Worm (Caenorhabditis elegans): ENCODE data around the gene H12D21.10.

Gene H12D21.10

ce11 chrV:14893355-14894050 lies 6.1 kb upstream of the H12D21.10 start, which contains the start of the genes mpst-2 and H12D21.5:
Gene mpst-2, minus strand, starts transcription at chrV:14893455.
Gene H12D21.5, plus strand, starts transcription at chrV:14894000.
- no peak for TF ChIP-seq unc-62 (GFP tag; optimal IDR thresholded peaks at IDR 0.05)

ce11 chrV:14895557-14895956 lies 4.0 kb upstream of the H12D21.10 start, which contains the start of gene mpst-3:
Gene mpst-3, plus strand, starts transcription at chrV:14895647.
- TF ChIP-seq unc-62 (GFP tag; optimal IDR thresholded peaks at IDR 0.05) = no peak

DNA sequence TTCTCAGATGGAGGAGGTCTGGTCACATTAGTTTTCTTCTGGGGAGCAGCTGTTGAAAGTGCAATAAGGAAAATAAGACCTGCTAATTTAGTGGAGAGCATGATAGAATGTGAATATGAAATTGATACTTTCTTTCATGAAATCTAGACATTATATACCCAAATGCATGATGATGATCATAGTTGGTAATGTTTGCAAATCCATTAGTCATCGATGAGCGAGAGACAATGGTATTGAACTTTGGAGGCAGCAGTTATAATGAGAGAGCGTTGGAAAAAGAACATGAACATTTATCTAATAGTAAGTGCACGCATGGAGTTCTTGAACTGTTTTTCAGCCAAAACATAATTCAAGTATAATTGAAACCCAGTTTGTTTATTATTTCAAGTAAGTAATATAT lies 1.9 kb upstream of the H12D21.10 start, which contains the start of gene H12D21.6:
Gene H12D21.6 (minus strand): TSS at position 101 of the 400 bp plus-strand sequence.
- TF ChIP-seq unc-62 (GFP tag; optimal IDR thresholded peaks at IDR 0.05) = no peak

- no peak for TF ChIP-seq unc-62 (GFP tag; optimal IDR thresholded peaks at IDR 0.05)
These were observed 1.3 kb downstream of the H12D21.10 start for ce11 chrV:14900905-14901304.

ce11 chrV:14907445-14907844 lies 7.8 kb downstream of the H12D21.10 start:
- TF ChIP-seq unc-62 (GFP tag; optimal IDR thresholded peaks at IDR 0.05) = no peak

- TF ChIP-seq unc-62 (GFP tag; optimal IDR thresholded peaks at IDR 0.05) = no peak
These were observed 9.8 kb downstream of the H12D21.10 start, which contains the start of gene H12D21.9 for ce11 chrV:14909331-14909835. Gene H12D21.9, minus strand, starts transcription at chrV:14909478.

DNA sequence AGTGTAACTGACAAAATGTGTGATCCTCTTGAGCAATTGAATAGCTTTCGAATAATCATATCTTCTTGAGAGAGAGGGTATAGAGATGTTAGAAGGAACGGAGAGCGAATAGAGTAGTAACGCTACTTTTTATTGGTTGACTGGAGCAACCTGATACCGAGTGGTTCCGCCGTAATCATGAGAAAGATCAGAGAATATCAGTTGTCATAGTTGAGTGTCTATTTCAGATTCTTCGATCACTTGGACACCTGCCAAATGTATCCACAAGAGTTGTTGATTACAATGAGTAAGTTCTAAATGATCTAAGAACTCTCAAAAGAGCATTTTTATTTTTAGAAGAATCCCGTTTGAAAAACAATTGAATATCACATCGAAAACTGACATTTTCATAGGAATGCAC lies 11.2 kb downstream of the H12D21.10 start:
- no peak for TF ChIP-seq unc-62 (GFP tag; optimal IDR thresholded peaks at IDR 0.05)

- no peak for TF ChIP-seq unc-62 (GFP tag; optimal IDR thresholded peaks at IDR 0.05)
These were observed 16.0 kb downstream of the H12D21.10 start, which contains the start of gene H12D21.11 for ce11 chrV:14915599-14915998. Gene H12D21.11, plus strand, starts transcription at chrV:14915899.

DNA sequence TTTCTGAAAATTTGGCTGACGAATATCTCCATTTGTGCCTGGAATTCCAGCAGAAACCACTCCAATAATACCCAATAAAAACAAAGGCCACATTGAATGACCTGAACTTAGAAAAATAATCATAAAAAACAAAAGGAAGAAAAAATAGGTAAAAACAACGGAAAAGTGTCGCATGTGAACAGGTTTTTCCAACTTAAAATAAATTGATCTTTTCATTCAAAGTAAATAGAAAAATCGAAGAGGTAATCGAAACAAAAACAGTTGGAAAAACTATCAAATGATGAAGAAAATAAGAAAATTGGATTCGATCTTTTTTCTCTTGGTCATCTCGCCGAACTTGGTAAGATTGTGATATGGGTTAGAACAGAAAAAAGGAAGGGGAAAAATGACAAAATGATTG lies 21.9 kb downstream of the H12D21.10 start, which contains the start of gene zmp-4:
Gene zmp-4 (minus strand): TSS at position 101 of the 400 bp plus-strand sequence.
- TF ChIP-seq unc-62 (GFP tag; optimal IDR thresholded peaks at IDR 0.05) = no peak

- TF ChIP-seq unc-62 (GFP tag; optimal IDR thresholded peaks at IDR 0.05) = no peak
These were observed 24.5 kb downstream of the H12D21.10 start, which contains the start of gene srg-54 for ce11 chrV:14924104-14924503. Gene srg-54, minus strand, starts transcription at chrV:14924204.

ce11 chrV:14928248-14928647 lies 28.6 kb downstream of the H12D21.10 start, which contains the start of gene srg-55:
Gene srg-55, minus strand, starts transcription at chrV:14928348.
- TF ChIP-seq unc-62 (GFP tag; optimal IDR thresholded peaks at IDR 0.05) = no peak

- TF ChIP-seq unc-62 (GFP tag; optimal IDR thresholded peaks at IDR 0.05) = no peak
These were observed 30.6 kb downstream of the H12D21.10 start for ce11 chrV:14930168-14930567.

- no peak for TF ChIP-seq unc-62 (GFP tag; optimal IDR thresholded peaks at IDR 0.05)
These were observed 34.0 kb downstream of the H12D21.10 start for ce11 chrV:14933450-14934218.

DNA sequence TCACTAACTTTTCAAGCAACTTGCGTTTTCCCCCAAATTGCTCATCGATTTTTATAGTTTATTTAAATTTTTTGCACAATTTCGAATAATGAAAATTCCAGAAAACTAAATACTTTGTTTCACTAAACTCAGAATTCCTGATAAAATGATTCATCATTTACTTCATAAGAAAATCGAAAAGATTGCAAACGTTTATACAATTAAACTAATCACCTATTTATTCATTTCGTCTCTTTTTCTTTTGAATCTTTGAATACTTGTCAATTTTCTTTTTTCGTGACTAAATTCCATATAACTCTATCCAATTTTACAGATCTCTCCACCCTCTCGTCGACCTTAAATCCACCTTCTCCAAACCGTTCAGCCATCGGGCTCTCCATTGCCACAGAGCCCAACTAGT lies 37.0 kb downstream of the H12D21.10 start, which contains the start of gene C30G7.2:
Gene C30G7.2 (plus strand): TSS at position 301 of the 400 bp plus-strand sequence.
- no peak for TF ChIP-seq unc-62 (GFP tag; optimal IDR thresholded peaks at IDR 0.05)

ce11 chrV:14942898-14943297 lies 43.3 kb downstream of the H12D21.10 start:
- no peak for TF ChIP-seq unc-62 (GFP tag; optimal IDR thresholded peaks at IDR 0.05)

ce11 chrV:14943774-14944173 lies 44.2 kb downstream of the H12D21.10 start:
- no peak for TF ChIP-seq unc-62 (GFP tag; optimal IDR thresholded peaks at IDR 0.05)

Data from whole organism, dauer.